Fruit fly (Drosophila melanogaster): ENCODE results near the gene CG2839.

DNA sequence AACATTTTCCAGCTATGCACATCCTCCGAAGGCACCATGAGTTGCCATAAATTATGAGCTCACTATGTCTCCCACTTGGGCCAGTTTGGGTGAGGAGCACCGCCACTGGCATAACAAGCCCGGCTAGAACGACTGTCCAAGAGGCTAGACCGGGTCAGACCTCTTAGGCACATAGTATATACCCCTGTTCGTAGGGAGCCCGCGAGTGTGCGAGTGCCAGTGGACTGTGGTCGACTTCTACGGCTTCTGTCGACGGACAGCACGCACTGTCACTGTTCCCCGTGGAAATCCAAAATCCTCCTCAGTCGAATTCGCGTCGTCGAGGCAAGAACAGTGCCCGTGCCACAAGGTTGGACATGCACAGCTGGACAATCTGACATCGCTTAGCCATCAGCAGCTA is 48.3 kb upstream of the CG2839 start, which contains the start of gene Pph13:
- TF ChIP-seq CG8478 (optimal IDR thresholded peaks at IDR 0.05) (no peak), CTCF (optimal IDR thresholded peaks at IDR 0.05) (no peak)
